Fruit fly (Drosophila melanogaster) Kc167 (cell line): ENCODE results near the gene ana1.

Experiments
- Myc ChIP-seq: fragments of >200 bp; optimal IDR thresholded peaks from 2 replicates; lab custom pipeline; 2017; ENCODE audit warnings: missing external identifiers
- Sin3A ChIP-seq: fragments of >200 bp; optimal IDR thresholded peaks from 2 replicates; lab custom pipeline; 2018; ENCODE audit warnings: missing external identifiers
- h ChIP-seq: fragments of >200 bp; optimal IDR thresholded peaks from 3 replicates; lab custom pipeline; 2018; ENCODE audit warnings: missing external identifiers
- insv ChIP-seq: fragments of >200 bp; optimal IDR thresholded peaks from 3 replicates; lab custom pipeline; 2018; ENCODE audit warnings: missing external identifiers
- psq ChIP-seq: fragments of >200 bp; optimal IDR thresholded peaks from 2 replicates; lab custom pipeline; 2017; ENCODE audit warnings: missing external identifiers
- ttk ChIP-seq: sonication (Bioruptor generic); optimal IDR thresholded peaks from 2 replicates; lab custom pipeline; 2017; ENCODE audit warnings: missing external identifiers

The ana1 gene

DNA sequence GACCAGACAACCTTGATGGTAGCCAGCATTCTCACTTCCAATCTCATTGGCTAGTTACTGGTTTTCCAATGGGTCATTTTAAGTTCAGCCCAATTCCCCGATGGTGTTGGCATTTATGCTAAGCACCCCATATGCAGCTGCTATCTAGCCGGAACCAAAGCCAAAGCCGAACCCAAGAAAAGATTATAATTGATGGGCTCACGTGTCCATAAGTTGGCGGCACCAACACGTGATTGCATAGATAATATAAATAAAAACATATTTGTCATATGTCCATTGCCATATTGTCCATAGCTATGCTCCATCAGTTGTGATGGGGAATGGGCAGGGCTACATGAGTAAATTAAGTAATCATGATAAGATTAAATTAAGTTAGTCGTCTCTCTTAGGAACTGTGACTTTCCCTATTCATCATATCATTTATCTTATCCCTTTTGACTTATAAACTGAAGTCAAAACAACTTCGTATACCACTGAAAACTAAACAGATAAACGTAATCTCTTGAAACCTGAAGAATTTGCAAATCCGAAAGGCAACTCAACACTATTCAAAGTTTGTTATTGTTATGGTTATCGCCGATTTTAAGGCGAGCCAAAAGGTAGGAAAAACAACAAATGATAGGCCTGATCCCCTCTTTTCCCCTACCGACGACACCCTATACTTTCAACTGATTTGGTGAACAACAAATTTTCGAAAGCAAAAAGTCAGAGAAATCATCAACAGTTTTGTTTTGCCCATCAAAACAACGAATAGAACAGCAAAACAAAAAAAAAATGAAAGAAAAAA is 32.9 kb downstream of the ana1 start:
- TF ChIP-seq ttk (lab: Kevin White, UChicago) (no peak), Myc (no peak), psq (lab: Kevin White, UChicago) (no peak), h (lab: Kevin White, UChicago) (no peak), Sin3A (no peak), insv (lab: Kevin White, UChicago) (no peak)

DNA sequence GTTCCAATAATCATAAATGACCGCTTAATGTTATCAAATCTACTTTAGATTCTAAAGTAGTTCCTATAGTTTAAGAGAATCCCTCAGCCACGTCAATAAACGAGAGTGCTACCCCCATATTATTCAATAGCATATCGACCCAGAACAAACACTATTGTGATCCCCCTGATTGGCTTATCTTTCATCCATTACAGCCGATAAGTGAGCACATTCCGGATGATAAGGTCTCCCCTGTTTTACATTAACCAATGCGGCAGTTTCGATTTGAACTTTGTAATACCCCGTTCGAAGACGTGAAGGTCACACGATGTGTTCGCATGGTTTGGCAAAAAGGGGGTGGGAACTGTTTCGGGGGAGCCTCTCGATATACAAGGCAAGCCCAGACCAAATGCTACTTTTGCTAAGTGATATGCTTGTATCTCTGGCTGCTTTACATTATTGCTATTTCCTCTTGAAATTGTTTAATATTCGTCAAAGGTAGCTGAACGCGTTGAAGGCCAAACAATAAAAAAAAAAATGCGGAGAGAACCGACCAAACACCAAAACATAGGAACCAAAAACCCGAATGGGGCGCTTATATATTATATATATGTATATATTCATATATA is 33.9 kb downstream of the ana1 start:
- TF ChIP-seq h (lab: Kevin White, UChicago): no peak
- TF ChIP-seq Myc: no peak
- no peak for TF ChIP-seq Sin3A
- TF ChIP-seq psq (lab: Kevin White, UChicago): no peak
- TF ChIP-seq insv (lab: Kevin White, UChicago): no peak
- no peak for TF ChIP-seq ttk (lab: Kevin White, UChicago)

- TF ChIP-seq h (lab: Kevin White, UChicago): no peak
- peak; percentile 11 for TF ChIP-seq psq (lab: Kevin White, UChicago)
Observed at dm6 chr3R:24564799-24565344, 34.5 kb downstream of the ana1 start.

DNA sequence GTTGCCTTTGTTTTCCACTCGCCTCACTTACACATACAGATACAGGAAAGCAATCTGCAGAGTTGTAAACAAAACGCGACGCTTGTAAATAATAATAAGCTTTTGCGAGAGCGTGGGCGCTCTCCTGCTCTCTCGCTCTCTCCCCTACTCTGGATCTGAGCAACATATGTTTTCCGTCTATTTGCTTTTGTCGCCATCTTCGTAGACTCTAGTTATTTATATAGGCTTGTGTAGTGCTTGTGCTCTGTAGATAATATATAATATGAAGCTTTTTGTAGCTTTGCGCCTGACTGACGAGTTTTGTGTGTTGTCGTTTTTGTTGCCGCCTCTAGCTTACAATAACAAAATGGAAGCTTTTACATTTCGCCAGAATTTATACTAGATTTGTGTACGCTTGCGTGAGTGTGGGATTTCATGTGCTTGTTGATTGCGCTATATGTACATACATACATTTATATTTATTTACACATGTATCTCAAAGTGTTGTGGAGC is 35.4 kb downstream of the ana1 start:
- no peak for TF ChIP-seq Sin3A
- TF ChIP-seq psq (lab: Kevin White, UChicago): peak; percentile 84

- TF ChIP-seq ttk (lab: Kevin White, UChicago) (no peak), insv (lab: Kevin White, UChicago) (no peak), psq (lab: Kevin White, UChicago) (no peak), h (lab: Kevin White, UChicago) (no peak), Sin3A (no peak), Myc (no peak)
Observed at dm6 chr3R:24566756-24567426, 36.5 kb downstream of the ana1 start.

- TF ChIP-seq ttk (lab: Kevin White, UChicago) (no peak), Myc (no peak), Sin3A (no peak), insv (lab: Kevin White, UChicago) (no peak)
Observed at dm6 chr3R:24567427-24567771, 37.0 kb downstream of the ana1 start.

DNA sequence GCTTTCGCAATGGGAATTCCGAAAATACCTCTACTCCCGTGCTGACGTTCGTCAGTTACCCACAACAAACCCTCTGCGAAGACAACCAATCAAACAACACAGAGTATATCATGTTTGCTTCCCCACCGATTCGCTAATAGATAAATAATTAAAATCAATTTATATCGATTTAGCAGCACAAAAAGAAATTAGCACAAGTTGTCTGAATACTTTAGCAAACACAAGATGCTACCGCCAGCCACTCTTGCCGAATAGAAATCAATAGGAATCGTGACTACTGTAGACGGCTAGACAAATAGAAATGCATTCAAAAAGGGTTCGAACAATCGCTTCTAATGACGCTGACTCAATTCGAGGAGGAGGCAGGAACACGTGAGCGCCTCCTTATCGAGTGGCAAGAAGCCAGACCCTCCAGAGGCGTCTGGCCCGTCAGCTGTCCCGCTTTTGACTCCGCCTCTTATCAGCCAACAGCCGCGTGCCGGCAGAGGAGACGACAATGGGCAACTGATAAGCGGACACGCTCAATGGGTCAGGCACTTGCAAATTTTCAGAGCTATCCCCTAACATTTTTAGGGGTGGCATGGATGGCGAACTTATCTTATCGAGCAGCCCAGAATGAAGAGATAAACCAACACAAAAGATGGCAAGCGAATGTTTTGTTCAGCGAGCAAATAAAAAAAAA is 38.0 kb downstream of the ana1 start:
- no peak for TF ChIP-seq Myc
- TF ChIP-seq psq (lab: Kevin White, UChicago): no peak
- TF ChIP-seq Sin3A: no peak
- no peak for TF ChIP-seq ttk (lab: Kevin White, UChicago)
- TF ChIP-seq h (lab: Kevin White, UChicago): no peak
- TF ChIP-seq insv (lab: Kevin White, UChicago): no peak

DNA sequence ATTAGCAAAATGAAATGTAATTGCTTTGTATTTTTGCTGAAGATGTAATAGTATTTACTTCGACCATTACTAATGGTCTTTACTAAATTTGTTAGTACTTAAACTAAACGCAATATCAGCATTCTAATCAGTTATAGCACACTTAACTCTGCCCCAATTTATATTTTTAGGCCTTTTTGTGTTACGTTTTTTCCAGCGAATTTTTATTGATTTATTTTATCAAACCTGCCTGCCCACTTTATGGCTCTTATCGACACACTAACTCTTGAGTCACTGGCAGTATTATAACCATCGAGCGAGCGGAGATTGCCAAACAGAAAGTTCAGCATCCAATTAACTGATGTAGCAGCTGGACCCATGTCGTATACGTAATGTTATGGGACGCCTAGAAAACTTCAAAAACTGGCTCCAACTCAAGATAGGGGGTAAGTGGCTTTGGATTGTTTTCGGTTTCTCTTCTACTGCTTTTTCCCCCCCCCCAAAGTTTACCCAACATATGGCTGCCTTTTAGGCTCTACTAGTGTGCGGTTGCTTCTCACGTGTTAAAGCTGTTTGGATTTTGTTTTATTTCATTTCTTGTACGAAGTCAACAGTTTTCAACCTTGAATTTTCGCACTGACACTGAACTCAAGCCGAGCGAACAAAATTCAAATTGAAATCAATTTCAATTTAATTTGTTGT is 39.4 kb downstream of the ana1 start:
- TF ChIP-seq Sin3A (no peak), insv (lab: Kevin White, UChicago) (no peak), h (lab: Kevin White, UChicago) (no peak), ttk (lab: Kevin White, UChicago) (no peak), Myc (no peak), psq (lab: Kevin White, UChicago) (no peak)

- TF ChIP-seq ttk (lab: Kevin White, UChicago) (no peak), h (lab: Kevin White, UChicago) (no peak), Sin3A (no peak), psq (lab: Kevin White, UChicago) (no peak), insv (lab: Kevin White, UChicago) (no peak), Myc (no peak)
Observed at dm6 chr3R:24571386-24572124, 41.2 kb downstream of the ana1 start.

DNA sequence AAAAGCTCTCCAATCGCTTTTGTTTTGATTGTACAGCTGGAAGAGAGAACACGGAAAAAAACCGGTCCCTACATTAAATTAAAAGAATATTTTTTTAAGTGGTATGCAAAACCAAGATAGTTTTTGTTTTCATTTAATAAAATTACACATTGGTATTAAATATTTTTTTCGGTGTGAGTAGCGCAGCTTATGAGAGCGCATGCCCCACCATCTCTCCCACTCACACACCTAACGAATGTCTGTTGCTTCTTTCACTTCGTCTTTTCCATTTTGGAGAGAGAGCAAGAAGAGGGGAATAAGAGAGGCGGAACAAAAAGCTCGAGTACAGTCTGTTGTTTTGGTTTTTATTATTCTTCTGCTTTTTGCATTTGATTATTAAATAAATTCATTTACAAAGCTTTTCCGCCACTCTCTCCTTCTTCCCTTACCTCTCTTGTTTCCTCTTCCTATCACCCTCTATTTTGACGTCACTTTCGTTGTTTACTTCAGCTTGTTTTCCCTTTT is 42.2 kb downstream of the ana1 start:
- TF ChIP-seq psq (lab: Kevin White, UChicago): peak; percentile 43
- TF ChIP-seq Sin3A: no peak
